Worm (Caenorhabditis elegans) whole organism, L4 larva: ENCODE data around the gene ZK470.6.

ENCODE experiments used
- D1046.2 ChIP-seq: fragments of 200-800 bp; sonication (Bioruptor generic); IDR thresholded peaks from 2 replicates; pipeline ENCODE4 v1.3.6; 2022; ENCODE audit warnings: missing genetic modification characterization, missing compliant biosample characterization
- F26F4.8 ChIP-seq: fragments of 200-800 bp; sonication (Bioruptor generic); conservative IDR thresholded peaks from 2 replicates; pipeline ENCODE4 v1.3.6; 2022; ENCODE audit warnings: missing genetic modification characterization, missing compliant biosample characterization
- F44E2.7 ChIP-seq: fragments of 200-800 bp; sonication (Bioruptor generic); IDR thresholded peaks from 2 replicates; pipeline ENCODE4 v2.1.2; 2022; ENCODE audit warnings: missing genetic modification characterization, missing compliant biosample characterization
- T26A8.4 ChIP-seq: fragments of 200-800 bp; sonication (Bioruptor generic); IDR thresholded peaks from 2 replicates; pipeline ENCODE4 v1.3.6; 2022; ENCODE audit warnings: missing genetic modification characterization, missing compliant biosample characterization
- Y75B8A.6 ChIP-seq: fragments of 200-800 bp; sonication (Bioruptor generic); IDR thresholded peaks from 2 replicates; pipeline ENCODE4 v1.3.6; 2022; ENCODE audit warnings: missing genetic modification reagents, missing genetic modification characterization, missing compliant biosample characterization
- ZK337.2 ChIP-seq: fragments of 200-800 bp; sonication (Bioruptor generic); IDR thresholded peaks from 2 replicates; pipeline ENCODE4 v1.3.6; 2022; ENCODE audit warnings: missing genetic modification reagents, missing genetic modification characterization, missing compliant biosample characterization
- aha-1 ChIP-seq: fragments of 150-350 bp; peaks from one replicate; lab custom pipeline; 2014; ENCODE audit warnings: missing biosample characterization, missing genetic modification characterization
- aly-2 ChIP-seq: sonication (generic microtip); optimal IDR thresholded peaks from 2 replicates; lab custom pipeline; 2018; ENCODE audit warnings: missing biosample characterization, missing genetic modification characterization
- ceh-82 ChIP-seq: sonication (generic microtip); optimal IDR thresholded peaks from 2 replicates; lab custom pipeline; 2017; ENCODE audit warnings: missing biosample characterization, missing genetic modification characterization
- daf-16 ChIP-seq, 3 experiments: sonication (generic microtip); optimal IDR thresholded peaks; 2 replicates each; lab custom pipeline; 2016 to 2017; ENCODE audit warnings: missing genetic modification characterization in 3 of 3, missing genetic modification reagents in 3 of 3, mild to moderate bottlenecking in 2 of 3, missing compliant biosample characterization in 2 of 3, missing biosample characterization in 1 of 3, moderate library complexity in 1 of 3
- daf-19 ChIP-seq: fragments of 200-800 bp; sonication (Bioruptor generic); conservative IDR thresholded peaks from 2 replicates; pipeline ENCODE4 v1.3.6; 2022; ENCODE audit warnings: missing genetic modification characterization, missing compliant biosample characterization
- daf-8 ChIP-seq: fragments of 200-800 bp; sonication (Bioruptor generic); IDR thresholded peaks from 2 replicates; pipeline ENCODE4 v1.3.6; 2022; ENCODE audit warnings: missing genetic modification characterization, missing compliant biosample characterization
- dmd-8 ChIP-seq: fragments of 200-800 bp; sonication (Bioruptor generic); IDR thresholded peaks from 2 replicates; pipeline ENCODE4 v1.3.6; 2022; ENCODE audit warnings: missing genetic modification characterization, missing compliant biosample characterization
- egl-27 ChIP-seq: sonication (generic microtip); optimal IDR thresholded peaks from 3 replicates; lab custom pipeline; 2017; ENCODE audit warnings: missing biosample characterization, missing genetic modification reagents, missing genetic modification characterization
- fos-1 ChIP-seq: fragments of 150-350 bp; optimal IDR thresholded peaks from 2 replicates; lab custom pipeline; 2014; ENCODE audit warnings: missing biosample characterization, missing genetic modification characterization
- hif-1 ChIP-seq, 2 experiments: sonication (generic microtip); optimal IDR thresholded peaks; 2 replicates each; lab custom pipeline; 2016 to 2017; ENCODE audit warnings: missing compliant biosample characterization in 2 of 2, missing genetic modification characterization in 2 of 2, missing genetic modification reagents in 2 of 2, missing genotype in 2 of 2, mild to moderate bottlenecking in 1 of 2
- hlh-11 ChIP-seq: fragments of 200-800 bp; sonication (Bioruptor generic); optimal IDR thresholded peaks from 2 replicates; lab custom pipeline; 2018; ENCODE audit warnings: mild to moderate bottlenecking, missing genetic modification characterization, missing compliant biosample characterization
- hlh-30 ChIP-seq: sonication (generic microtip); optimal IDR thresholded peaks from 2 replicates; lab custom pipeline; 2017; ENCODE audit warnings: antibody characterized with exemption, mild to moderate bottlenecking, missing genetic modification characterization, missing compliant biosample characterization; ENCODE audit not compliant: insufficient read depth
- jun-1 ChIP-seq: fragments of 150-350 bp; optimal IDR thresholded peaks from 2 replicates; lab custom pipeline; 2014; ENCODE audit warnings: missing biosample characterization, missing genetic modification reagents, missing genetic modification characterization
- lin-1 ChIP-seq: fragments of 200-800 bp; sonication (Bioruptor generic); IDR thresholded peaks from 2 replicates; pipeline ENCODE4 v1.3.6; 2022; ENCODE audit warnings: missing genetic modification reagents, missing genetic modification characterization, missing compliant biosample characterization
- mdl-1 ChIP-seq, 2 experiments: fragments of 150-350 bp in 1 of 2; sonication (generic microtip) in 1 of 2; optimal IDR thresholded peaks; 2 replicates each; lab custom pipeline; 2014 to 2017; ENCODE audit warnings: missing biosample characterization in 2 of 2, missing genetic modification characterization in 2 of 2
- mdt-29 ChIP-seq: fragments of 200-800 bp; sonication (Bioruptor generic); IDR thresholded peaks from 2 replicates; pipeline ENCODE4 v1.3.6; 2022; ENCODE audit warnings: missing genetic modification reagents, missing genetic modification characterization, missing compliant biosample characterization
- mxl-3 ChIP-seq: fragments of 200-800 bp; sonication (Bioruptor generic); optimal IDR thresholded peaks from 2 replicates; lab custom pipeline; 2018; ENCODE audit warnings: mild to moderate bottlenecking, missing genetic modification characterization, missing compliant biosample characterization
- nhr-41 ChIP-seq: fragments of 200-800 bp; sonication (Bioruptor generic); IDR thresholded peaks from 2 replicates; pipeline ENCODE4 v1.3.6; 2022; ENCODE audit warnings: missing genetic modification reagents, missing genetic modification characterization, missing compliant biosample characterization
- nhr-42 ChIP-seq: fragments of 200-800 bp; sonication (Bioruptor generic); IDR thresholded peaks from 2 replicates; pipeline ENCODE4 v1.3.6; 2022; ENCODE audit warnings: missing genetic modification characterization, missing compliant biosample characterization
- nhr-6 ChIP-seq: fragments of 150-350 bp; optimal IDR thresholded peaks from 2 replicates; lab custom pipeline; 2014; ENCODE audit warnings: missing biosample characterization, missing genetic modification characterization
- pha-4 ChIP-seq, 2 experiments: fragments of 150-350 bp in 1 of 2; fragments of 200-800 bp in 1 of 2; sonication (Bioruptor generic) in 1 of 2; IDR thresholded peaks in 1 of 2; optimal IDR thresholded peaks in 1 of 2; 2 replicates each; pipeline versions ENCODE4 v1.3.6 to Lab custom; 2014 to 2022; ENCODE audit warnings: missing genetic modification characterization in 2 of 2, missing genetic modification reagents in 2 of 2, missing biosample characterization in 1 of 2, missing compliant biosample characterization in 1 of 2
- php-3 ChIP-seq: fragments of 200-800 bp; sonication (Bioruptor generic); IDR thresholded peaks from 2 replicates; pipeline ENCODE4 v1.3.6; 2022; ENCODE audit warnings: missing genetic modification reagents, missing genetic modification characterization, missing compliant biosample characterization
- rbr-2 ChIP-seq: sonication (generic microtip); optimal IDR thresholded peaks from 2 replicates; lab custom pipeline; 2016; ENCODE audit warnings: missing genotype, missing genetic modification characterization, missing compliant biosample characterization
- snpc-4 ChIP-seq: fragments of 150-350 bp; optimal IDR thresholded peaks from 2 replicates; lab custom pipeline; 2014; ENCODE audit warnings: missing biosample characterization, missing genetic modification characterization
- unc-39 ChIP-seq: sonication (generic microtip); optimal IDR thresholded peaks from 2 replicates; lab custom pipeline; 2017; ENCODE audit warnings: missing biosample characterization, missing genetic modification characterization
- unc-62 ChIP-seq, 3 experiments: fragments of 150-350 bp in 1 of 3; sonication (generic microtip); optimal IDR thresholded peaks in 2 of 3; peaks in 1 of 3; 1 replicate in 1 of 3; 2 replicates in 2 of 3; lab custom pipeline; 2014 to 2017; ENCODE audit warnings: missing biosample characterization in 3 of 3, missing genetic modification characterization in 3 of 3, missing genetic modification reagents in 3 of 3, missing genotype in 1 of 3
- zfp-3 ChIP-seq: fragments of 200-800 bp; sonication (Bioruptor generic); conservative IDR thresholded peaks from 2 replicates; pipeline ENCODE4 v1.3.6; 2022; ENCODE audit warnings: missing genetic modification reagents, missing genetic modification characterization, missing compliant biosample characterization
- ztf-7 ChIP-seq: fragments of 150-350 bp; optimal IDR thresholded peaks from 2 replicates; lab custom pipeline; 2014; ENCODE audit warnings: missing biosample characterization, missing genetic modification characterization

ZK470.6 gene

ce11 chrX:4137452-4138164 lies 39.7 kb downstream of the ZK470.6 start (continued):
- no peak for TF ChIP-seq ztf-7 (tag; lab: Kevin White, UChicago)
- TF ChIP-seq pha-4 (GFP tag; IDR thresholded peaks at IDR 0.05; lab: Robert Waterston, UW) = no peak
- no peak for TF ChIP-seq pha-4 (tag; optimal IDR thresholded peaks at IDR 0.05; lab: Kevin White, UChicago)
- no peak for TF ChIP-seq daf-8 (GFP tag; lab: Robert Waterston, UW)
- TF ChIP-seq unc-39 (tag; lab: Kevin White, UChicago) = no peak

DNA sequence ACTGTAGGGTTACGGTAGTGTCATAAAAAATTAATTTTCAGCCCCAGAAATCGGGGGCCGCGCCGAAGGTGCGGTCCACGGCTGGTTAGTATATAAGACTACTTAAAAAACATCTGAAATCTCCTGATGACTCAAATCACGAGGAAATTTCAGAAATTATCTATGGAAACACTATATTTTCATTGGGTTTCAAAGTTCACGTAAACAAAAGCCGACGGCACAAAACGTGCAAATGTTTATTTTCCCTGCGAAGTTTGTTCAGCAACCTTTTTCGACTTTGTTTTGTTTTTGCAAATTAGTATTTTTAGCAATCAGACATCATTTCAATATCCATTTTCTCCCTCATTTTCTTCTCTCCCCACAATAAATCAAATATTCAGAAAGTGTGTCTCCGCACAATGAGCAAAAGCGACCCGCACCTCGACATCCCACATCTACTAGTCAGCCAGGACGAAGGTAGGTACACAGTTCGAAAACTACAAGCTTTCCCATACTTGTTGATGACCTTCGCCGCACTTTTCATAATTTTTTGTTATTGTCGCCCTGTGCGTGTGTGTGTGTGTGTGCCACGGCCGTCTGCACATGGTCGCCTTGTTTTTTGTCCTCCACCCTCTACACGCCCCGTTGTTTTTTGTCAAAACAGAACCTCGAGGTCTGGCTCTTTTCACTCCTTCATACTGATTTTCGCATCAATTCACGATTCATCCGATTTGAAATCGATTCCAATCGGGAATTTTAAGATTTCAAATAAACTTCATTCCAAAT lies 40.6 kb downstream of the ZK470.6 start:
- no peak for TF ChIP-seq egl-27 (tag; lab: Kevin White, UChicago)
- TF ChIP-seq jun-1 = no peak
- no peak for TF ChIP-seq F26F4.8
- no peak for TF ChIP-seq nhr-41
- TF ChIP-seq aha-1 (tag; lab: Kevin White, UChicago) = peak; percentile 93
- peak; percentile 46 for TF ChIP-seq mxl-3
- TF ChIP-seq mdl-1 (tag; optimal IDR thresholded peaks at IDR 0.05; lab: Kevin White, UChicago) = peak in 1 of 2 experiments; percentile 43
- TF ChIP-seq lin-1 = no peak
- TF ChIP-seq hlh-30 (tag; lab: Kevin White, UChicago) = peak; percentile 63
- TF ChIP-seq T26A8.4 (GFP tag; lab: Robert Waterston, UW) = 0 out of 2 replicates have a peak, but pooled peaks have one; percentile 8
- TF ChIP-seq aly-2 (tag; lab: Kevin White, UChicago) = no peak
- 0 out of 2 replicates have a peak, but pooled peaks have one; percentile 17 for TF ChIP-seq nhr-42 (GFP tag; lab: Robert Waterston, UW)
- TF ChIP-seq daf-16 (GFP tag; optimal IDR thresholded peaks at IDR 0.05; lab: Kevin White, UChicago) = no peak
- TF ChIP-seq daf-16 (tag; optimal IDR thresholded peaks at IDR 0.05; lab: Kevin White, UChicago) = peak; percentile 53
- TF ChIP-seq rbr-2 (tag; lab: Kevin White, UChicago) = no peak
- TF ChIP-seq hlh-11 = peak; percentile 12
- TF ChIP-seq hif-1 (tag; optimal IDR thresholded peaks at IDR 0.05; lab: Kevin White, UChicago) = no peak
- no peak for TF ChIP-seq ceh-82
- TF ChIP-seq ZK337.2 (GFP tag; lab: Robert Waterston, UW) = no peak
- no peak for TF ChIP-seq php-3 (GFP tag; lab: Robert Waterston, UW)
- TF ChIP-seq dmd-8 (GFP tag; lab: Robert Waterston, UW) = no peak
- TF ChIP-seq Y75B8A.6 = no peak
- TF ChIP-seq F44E2.7 (GFP tag; lab: Robert Waterston, UW) = no peak
- TF ChIP-seq mdt-29 (GFP tag; lab: Robert Waterston, UW) = no peak
- no peak for TF ChIP-seq daf-19 (GFP tag; lab: Robert Waterston, UW)
- TF ChIP-seq snpc-4 = no peak
- TF ChIP-seq D1046.2 = no peak
- TF ChIP-seq nhr-6 (tag; lab: Kevin White, UChicago) = no peak

ce11 chrX:4134855-4135254 lies 42.4 kb downstream of the ZK470.6 start, which contains the start of gene ZK470.2:
Gene ZK470.2 (plus strand): TSS chrX:4135155.
- TF ChIP-seq unc-39 (tag; lab: Kevin White, UChicago) (no peak), zfp-3 (GFP tag; lab: Robert Waterston, UW) (no peak), fos-1 (tag; lab: Kevin White, UChicago) (no peak), unc-62 (GFP tag; optimal IDR thresholded peaks at IDR 0.05 in 1 of 2; lab: Kevin White, UChicago) (peak in 1 of 2 experiments; percentile 72), unc-62 (tag; optimal IDR thresholded peaks at IDR 0.05; lab: Kevin White, UChicago) (no peak)
